Worm (Caenorhabditis elegans) whole organism, early embryonic: Measurements from ENCODE around the gene C08F11.1.

Source experiments
- ama-1 ChIP-seq: fragments of 150-350 bp; optimal IDR thresholded peaks from 2 replicates; lab custom pipeline; 2014
- pes-1 ChIP-seq: fragments of 200-800 bp; sonication (Bioruptor generic); IDR thresholded peaks from 2 replicates; pipeline ENCODE4 v1.3.6; 2022; ENCODE audit warnings: missing genetic modification reagents, missing genetic modification characterization, missing compliant biosample characterization
- scrt-1 ChIP-seq: fragments of 200-800 bp; sonication (Bioruptor generic); IDR thresholded peaks from 2 replicates; pipeline ENCODE4 v1.3.6; 2022; ENCODE audit warnings: missing genetic modification characterization, missing compliant biosample characterization
- tra-4 ChIP-seq: sonication (generic microtip); optimal IDR thresholded peaks from 2 replicates; lab custom pipeline; 2017; ENCODE audit warnings: missing genetic modification characterization, missing compliant biosample characterization

DNA sequence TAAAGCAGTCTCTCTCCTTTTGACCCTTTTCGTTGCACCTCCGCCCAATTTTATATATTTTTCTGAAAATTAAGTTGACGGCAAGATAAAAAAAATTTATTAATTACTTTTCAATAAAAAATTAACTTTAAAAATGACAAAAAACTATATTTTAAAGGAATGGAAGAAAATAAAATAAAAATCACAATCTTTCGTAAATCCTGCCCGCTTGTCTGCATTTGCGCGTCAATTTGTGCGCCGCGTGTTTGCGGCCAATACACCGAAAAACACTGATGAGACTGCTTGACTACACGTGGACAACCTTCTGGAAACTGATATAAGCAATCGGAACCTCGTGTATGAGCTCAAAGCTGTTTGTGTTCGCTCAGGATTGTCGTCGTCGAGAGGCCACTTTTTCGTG lies 13.3 kb downstream of the C08F11.1 start, which contains the start of gene C08F11.7:
- TF ChIP-seq pes-1 (GFP tag; lab: Robert Waterston, UW) (no peak), ama-1 (lab: Kevin White, UChicago) (no peak), tra-4 (tag; lab: Kevin White, UChicago) (no peak), scrt-1 (no peak)
